Fruit fly (Drosophila melanogaster) whole organism, adult: ENCODE data around the gene Mur82C.

Source experiments
- CG11617 ChIP-seq: fragments of 200-800 bp; sonication (Bioruptor generic); optimal IDR thresholded peaks from 2 replicates; lab custom pipeline; 2017; ENCODE audit warnings: mild to moderate bottlenecking, missing biosample characterization, missing genetic modification reagents, missing genetic modification characterization
- CG12768 ChIP-seq: fragments of 200-800 bp; sonication (Bioruptor generic); optimal IDR thresholded peaks from 2 replicates; lab custom pipeline; 2017; ENCODE audit warnings: missing biosample characterization, missing genetic modification characterization, mild to moderate bottlenecking, moderate library complexity, missing genetic modification reagents
- CG14711 ChIP-seq: fragments of 200-800 bp; sonication (Bioruptor generic); optimal IDR thresholded peaks from 2 replicates; lab custom pipeline; 2018; ENCODE audit warnings: missing biosample characterization, mild to moderate bottlenecking, missing genetic modification characterization, moderate library complexity
- CG1620 ChIP-seq: fragments of 200-800 bp; sonication (Bioruptor generic); optimal IDR thresholded peaks from 2 replicates; lab custom pipeline; 2016; ENCODE audit warnings: missing biosample characterization, missing genetic modification characterization
- CG33017 ChIP-seq: fragments of 200-800 bp; sonication (Bioruptor generic); optimal IDR thresholded peaks from 2 replicates; lab custom pipeline; 2018; ENCODE audit warnings: missing biosample characterization, mild to moderate bottlenecking, missing genetic modification characterization, moderate library complexity
- CG5204 ChIP-seq: fragments of 200-800 bp; sonication (Bioruptor generic); optimal IDR thresholded peaks from 2 replicates; lab custom pipeline; 2016; ENCODE audit warnings: missing biosample characterization, missing genetic modification characterization
- CG7045 ChIP-seq: fragments of 200-800 bp; sonication (Bioruptor generic); optimal IDR thresholded peaks from 2 replicates; lab custom pipeline; 2017; ENCODE audit warnings: missing biosample characterization, mild to moderate bottlenecking, missing genetic modification characterization
- CG7101 ChIP-seq: fragments of 200-800 bp; sonication (Bioruptor generic); optimal IDR thresholded peaks from 2 replicates; lab custom pipeline; 2018; ENCODE audit warnings: missing biosample characterization, mild to moderate bottlenecking, missing genetic modification characterization, moderate library complexity
- Clk ChIP-seq: fragments of 200-800 bp; sonication (Bioruptor generic); optimal IDR thresholded peaks from 2 replicates; lab custom pipeline; 2017; ENCODE audit warnings: missing biosample characterization, missing genetic modification characterization
- Crg-1 ChIP-seq: fragments of 200-800 bp; sonication (Bioruptor generic); optimal IDR thresholded peaks from 2 replicates; lab custom pipeline; 2016; ENCODE audit warnings: missing biosample characterization, missing genetic modification characterization
- Hr96 ChIP-seq: fragments of 200-800 bp; sonication (Bioruptor generic); optimal IDR thresholded peaks from 2 replicates; lab custom pipeline; 2016; ENCODE audit warnings: missing biosample characterization, missing genetic modification characterization
- Mnt ChIP-seq: fragments of 200-800 bp; sonication (Bioruptor generic); optimal IDR thresholded peaks from 2 replicates; lab custom pipeline; 2016; ENCODE audit warnings: missing biosample characterization, mild to moderate bottlenecking, missing genetic modification characterization
- bab1 ChIP-seq: fragments of 200-800 bp; sonication (Bioruptor generic); optimal IDR thresholded peaks from 3 replicates; lab custom pipeline; 2019; ENCODE audit warnings: missing biosample characterization, mild to moderate bottlenecking, missing genetic modification characterization, moderate library complexity
- cic ChIP-seq: fragments of 200-800 bp; sonication (Bioruptor generic); optimal IDR thresholded peaks from 2 replicates; lab custom pipeline; 2017; ENCODE audit warnings: missing biosample characterization, mild to moderate bottlenecking, missing genetic modification characterization, moderate library complexity
- cnc ChIP-seq, 2 experiments: fragments of >200 bp; optimal IDR thresholded peaks; 2 replicates each; lab custom pipeline; 2017
- kay ChIP-seq: fragments of 200-800 bp; sonication (Bioruptor generic); peaks from one replicate; lab custom pipeline; 2016; ENCODE audit warnings: missing biosample characterization, missing genetic modification characterization, borderline replicate concordance
- ovo ChIP-seq: fragments of 200-800 bp; sonication (Bioruptor generic); optimal IDR thresholded peaks from 2 replicates; lab custom pipeline; 2016; ENCODE audit warnings: missing biosample characterization, missing genetic modification characterization
- pad ChIP-seq: fragments of 200-800 bp; sonication (Bioruptor generic); optimal IDR thresholded peaks from 3 replicates; lab custom pipeline; 2017; ENCODE audit warnings: missing biosample characterization, missing genetic modification characterization, mild to moderate bottlenecking, moderate library complexity, missing genetic modification reagents
- tj ChIP-seq: fragments of 200-800 bp; sonication (Bioruptor generic); optimal IDR thresholded peaks from 3 replicates; lab custom pipeline; 2017; ENCODE audit warnings: missing biosample characterization, mild to moderate bottlenecking, missing genetic modification characterization, moderate library complexity
- toe ChIP-seq: fragments of 200-800 bp; sonication (Bioruptor generic); optimal IDR thresholded peaks from 2 replicates; lab custom pipeline; 2016; ENCODE audit warnings: missing biosample characterization, missing genetic modification characterization

The Mur82C gene

DNA sequence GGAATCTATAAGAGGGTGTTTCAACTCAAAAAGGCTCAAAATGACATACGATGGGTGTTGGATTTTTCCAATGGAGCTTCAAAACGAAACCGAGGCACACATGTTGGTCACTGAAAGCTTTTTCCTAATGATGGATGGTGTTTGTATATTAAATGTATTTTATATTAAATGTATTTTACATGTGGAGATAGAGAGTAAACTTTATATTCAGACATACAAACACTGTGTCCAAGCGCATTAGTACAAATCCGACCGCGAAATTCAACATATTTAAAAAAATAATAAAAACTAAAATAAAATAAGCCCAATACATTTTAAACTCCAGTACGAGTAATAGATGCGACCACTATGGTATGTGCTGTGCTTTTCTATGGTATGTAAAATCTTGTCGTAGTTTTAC is at the start of gene Mur82C:
Mur82C (plus strand) TSS at position 301 of the 400 bp plus-strand sequence.
- TF ChIP-seq ovo = no peak
- TF ChIP-seq CG1620 (GFP tag; lab: Kevin White, UChicago) = no peak
- no peak for TF ChIP-seq cnc (optimal IDR thresholded peaks at IDR 0.05; lab: Kevin White, UChicago)
- TF ChIP-seq Mnt (GFP tag; lab: Kevin White, UChicago) = no peak
- no peak for TF ChIP-seq Crg-1
- TF ChIP-seq pad (GFP tag; lab: Kevin White, UChicago) = no peak
- no peak for TF ChIP-seq CG5204
- TF ChIP-seq Hr96 (GFP tag; lab: Kevin White, UChicago) = no peak

dm6 chr3R:4506265-4506664 is 34.9 kb upstream of the Mur82C start, which contains the start of gene CG34425:
Gene CG34425, minus strand, starts transcription at chr3R:4506365.
- TF ChIP-seq pad (GFP tag; lab: Kevin White, UChicago) (no peak), CG33017 (tag; lab: Kevin White, UChicago) (no peak), Hr96 (GFP tag; lab: Kevin White, UChicago) (no peak), CG7045 (GFP tag; lab: Kevin White, UChicago) (no peak), CG7101 (tag; lab: Kevin White, UChicago) (no peak), tj (GFP tag; lab: Kevin White, UChicago) (no peak), CG14711 (tag; lab: Kevin White, UChicago) (no peak), cic (no peak), Crg-1 (no peak), CG12768 (no peak), CG11617 (GFP tag; lab: Kevin White, UChicago) (no peak), bab1 (GFP tag; lab: Kevin White, UChicago) (no peak), kay (no peak), Clk (GFP tag; lab: Kevin White, UChicago) (no peak), CG5204 (no peak), cnc (optimal IDR thresholded peaks at IDR 0.05; lab: Kevin White, UChicago) (no peak), Mnt (GFP tag; lab: Kevin White, UChicago) (no peak), toe (GFP tag; lab: Kevin White, UChicago) (no peak), CG1620 (GFP tag; lab: Kevin White, UChicago) (no peak)

DNA sequence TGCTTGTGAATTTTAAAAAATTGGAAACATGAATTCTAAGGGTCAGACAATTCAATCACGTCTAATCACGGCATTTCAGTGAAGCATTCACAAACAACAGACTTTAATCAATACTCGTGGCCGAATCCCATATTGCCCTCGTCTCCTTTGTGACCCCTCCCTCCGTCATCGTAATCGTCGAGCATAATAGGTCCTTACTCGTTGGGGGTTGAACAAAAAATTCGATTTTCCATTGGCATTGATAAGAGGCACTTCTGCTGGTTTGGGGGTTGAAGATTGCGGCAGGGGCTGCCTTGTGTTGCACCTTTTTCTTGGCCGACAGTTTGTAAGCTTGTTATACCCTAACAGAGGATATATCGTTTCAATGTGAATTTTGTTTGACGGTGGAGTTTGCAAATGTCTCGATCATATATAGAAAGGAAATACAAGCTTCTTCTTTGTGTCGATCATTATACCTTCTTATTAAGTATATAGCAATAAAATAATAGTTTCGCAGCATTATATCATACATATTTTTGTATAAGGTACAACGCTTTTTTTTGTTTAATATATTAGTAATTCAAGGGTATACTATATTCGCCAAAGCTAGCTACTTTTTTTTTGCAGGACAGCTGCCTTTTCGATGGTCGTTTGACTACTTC is 16.9 kb upstream of the Mur82C start:
- TF ChIP-seq bab1 (GFP tag; lab: Kevin White, UChicago) = no peak
- no peak for TF ChIP-seq cic
- no peak for TF ChIP-seq CG5204
- no peak for TF ChIP-seq CG12768
- no peak for TF ChIP-seq kay
- no peak for TF ChIP-seq CG7101 (tag; lab: Kevin White, UChicago)
- TF ChIP-seq Clk (GFP tag; lab: Kevin White, UChicago) = no peak
- no peak for TF ChIP-seq Mnt (GFP tag; lab: Kevin White, UChicago)
- no peak for TF ChIP-seq CG11617 (GFP tag; lab: Kevin White, UChicago)
- TF ChIP-seq CG7045 (GFP tag; lab: Kevin White, UChicago) = no peak
- TF ChIP-seq CG1620 (GFP tag; lab: Kevin White, UChicago) = no peak
- no peak for TF ChIP-seq CG14711 (tag; lab: Kevin White, UChicago)
- TF ChIP-seq Crg-1 = no peak
- no peak for TF ChIP-seq cnc (optimal IDR thresholded peaks at IDR 0.05; lab: Kevin White, UChicago)
- no peak for TF ChIP-seq CG33017 (tag; lab: Kevin White, UChicago)
- TF ChIP-seq ovo = no peak
- no peak for TF ChIP-seq toe (GFP tag; lab: Kevin White, UChicago)
- no peak for TF ChIP-seq Hr96 (GFP tag; lab: Kevin White, UChicago)

dm6 chr3R:4530972-4531371 is 10.2 kb upstream of the Mur82C start:
- TF ChIP-seq CG14711 (tag; lab: Kevin White, UChicago) (no peak), kay (no peak), Hr96 (GFP tag; lab: Kevin White, UChicago) (no peak), toe (GFP tag; lab: Kevin White, UChicago) (no peak), CG12768 (no peak), ovo (no peak), Clk (GFP tag; lab: Kevin White, UChicago) (no peak), CG5204 (no peak), Mnt (GFP tag; lab: Kevin White, UChicago) (no peak), cic (no peak), cnc (optimal IDR thresholded peaks at IDR 0.05; lab: Kevin White, UChicago) (no peak), CG1620 (GFP tag; lab: Kevin White, UChicago) (no peak), CG11617 (GFP tag; lab: Kevin White, UChicago) (no peak)

- TF ChIP-seq cnc (optimal IDR thresholded peaks at IDR 0.05; lab: Kevin White, UChicago) = no peak
- TF ChIP-seq Hr96 (GFP tag; lab: Kevin White, UChicago) = no peak
- TF ChIP-seq cic = no peak
- TF ChIP-seq toe (GFP tag; lab: Kevin White, UChicago) = no peak
- no peak for TF ChIP-seq CG11617 (GFP tag; lab: Kevin White, UChicago)
- TF ChIP-seq CG7045 (GFP tag; lab: Kevin White, UChicago) = no peak
- no peak for TF ChIP-seq CG33017 (tag; lab: Kevin White, UChicago)
- no peak for TF ChIP-seq CG12768
- TF ChIP-seq Clk (GFP tag; lab: Kevin White, UChicago) = no peak
- TF ChIP-seq CG14711 (tag; lab: Kevin White, UChicago) = no peak
- no peak for TF ChIP-seq bab1 (GFP tag; lab: Kevin White, UChicago)
- no peak for TF ChIP-seq Crg-1
- TF ChIP-seq Mnt (GFP tag; lab: Kevin White, UChicago) = no peak
- no peak for TF ChIP-seq CG7101 (tag; lab: Kevin White, UChicago)
Observed at dm6 chr3R:4542614-4543191, 1.5 kb downstream of the Mur82C start.

dm6 chr3R:4553534-4553933 is 12.4 kb downstream of the Mur82C start:
- TF ChIP-seq cic = no peak
- TF ChIP-seq CG14711 (tag; lab: Kevin White, UChicago) = no peak
- TF ChIP-seq CG11617 (GFP tag; lab: Kevin White, UChicago) = no peak
- no peak for TF ChIP-seq toe (GFP tag; lab: Kevin White, UChicago)
- TF ChIP-seq CG1620 (GFP tag; lab: Kevin White, UChicago) = no peak
- no peak for TF ChIP-seq kay
- TF ChIP-seq CG5204 = no peak
- no peak for TF ChIP-seq cnc (optimal IDR thresholded peaks at IDR 0.05; lab: Kevin White, UChicago)
- TF ChIP-seq Crg-1 = no peak
- TF ChIP-seq CG7045 (GFP tag; lab: Kevin White, UChicago) = no peak
- no peak for TF ChIP-seq tj (GFP tag; lab: Kevin White, UChicago)
- no peak for TF ChIP-seq bab1 (GFP tag; lab: Kevin White, UChicago)
- TF ChIP-seq CG7101 (tag; lab: Kevin White, UChicago) = no peak
- TF ChIP-seq Mnt (GFP tag; lab: Kevin White, UChicago) = no peak
- TF ChIP-seq Clk (GFP tag; lab: Kevin White, UChicago) = no peak
- TF ChIP-seq Hr96 (GFP tag; lab: Kevin White, UChicago) = no peak
- no peak for TF ChIP-seq pad (GFP tag; lab: Kevin White, UChicago)
- TF ChIP-seq ovo = no peak
- no peak for TF ChIP-seq CG33017 (tag; lab: Kevin White, UChicago)
- no peak for TF ChIP-seq CG12768
